Worm (Caenorhabditis elegans) whole organism, L4 larva: ENCODE results near the gene C06E4.1.

Source experiments
- F10B5.3 ChIP-seq: sonication (generic microtip); optimal IDR thresholded peaks from 2 replicates; lab custom pipeline; 2016; ENCODE audit warnings: mild to moderate bottlenecking, missing genetic modification characterization, missing compliant biosample characterization
- F37D6.2 ChIP-seq: sonication (generic microtip); optimal IDR thresholded peaks from 2 replicates; lab custom pipeline; 2016; ENCODE audit warnings: mild to moderate bottlenecking, missing genetic modification characterization, missing compliant biosample characterization
- T20F7.1 ChIP-seq: fragments of 200-800 bp; sonication (Bioruptor generic); optimal IDR thresholded peaks from 2 replicates; lab custom pipeline; 2018; ENCODE audit warnings: mild to moderate bottlenecking, missing genetic modification characterization, missing compliant biosample characterization
- Y105C5A.15 ChIP-seq: fragments of 200-800 bp; sonication (Bioruptor generic); IDR thresholded peaks from 2 replicates; pipeline ENCODE4 v1.3.6; 2022; ENCODE audit warnings: missing genetic modification characterization, missing compliant biosample characterization
- Y48G9A.11 ChIP-seq: fragments of 200-800 bp; sonication (Bioruptor generic); IDR thresholded peaks from 2 replicates; pipeline ENCODE4 v1.3.6; 2022; ENCODE audit warnings: missing genetic modification reagents, missing genetic modification characterization, missing compliant biosample characterization
- Y75B8A.6 ChIP-seq: fragments of 200-800 bp; sonication (Bioruptor generic); IDR thresholded peaks from 2 replicates; pipeline ENCODE4 v1.3.6; 2022; ENCODE audit warnings: missing genetic modification reagents, missing genetic modification characterization, missing compliant biosample characterization
- ZK337.2 ChIP-seq: fragments of 200-800 bp; sonication (Bioruptor generic); IDR thresholded peaks from 2 replicates; pipeline ENCODE4 v1.3.6; 2022; ENCODE audit warnings: missing genetic modification reagents, missing genetic modification characterization, missing compliant biosample characterization
- aha-1 ChIP-seq: fragments of 150-350 bp; peaks from one replicate; lab custom pipeline; 2014; ENCODE audit warnings: missing biosample characterization, missing genetic modification characterization
- aly-2 ChIP-seq: sonication (generic microtip); optimal IDR thresholded peaks from 2 replicates; lab custom pipeline; 2018; ENCODE audit warnings: missing biosample characterization, missing genetic modification characterization
- ama-1 ChIP-seq: fragments of 150-350 bp; optimal IDR thresholded peaks from 2 replicates; lab custom pipeline; 2014; ENCODE audit warnings: inconsistent platforms, mixed read lengths
- arid-1 ChIP-seq: fragments of 200-800 bp; sonication (Bioruptor generic); conservative IDR thresholded peaks from 2 replicates; pipeline ENCODE4 v1.3.6; 2022; ENCODE audit warnings: missing genetic modification reagents, missing genetic modification characterization, missing compliant biosample characterization
- ceh-20 ChIP-seq: fragments of 200-800 bp; sonication (Bioruptor generic); IDR thresholded peaks from 2 replicates; pipeline ENCODE4 v1.3.6; 2022; ENCODE audit warnings: missing genetic modification reagents, missing genetic modification characterization, missing compliant biosample characterization
- ceh-28 ChIP-seq: fragments of 150-350 bp; optimal IDR thresholded peaks from 2 replicates; lab custom pipeline; 2014; ENCODE audit warnings: missing biosample characterization, missing genetic modification reagents, missing genetic modification characterization
- ceh-62 ChIP-seq: sonication (generic microtip); optimal IDR thresholded peaks from 2 replicates; lab custom pipeline; 2017; ENCODE audit warnings: missing biosample characterization, missing genetic modification characterization
- ceh-82 ChIP-seq: sonication (generic microtip); optimal IDR thresholded peaks from 2 replicates; lab custom pipeline; 2017; ENCODE audit warnings: missing biosample characterization, missing genetic modification characterization
- daf-19 ChIP-seq: fragments of 200-800 bp; sonication (Bioruptor generic); conservative IDR thresholded peaks from 2 replicates; pipeline ENCODE4 v1.3.6; 2022; ENCODE audit warnings: missing genetic modification characterization, missing compliant biosample characterization
- daf-8 ChIP-seq: fragments of 200-800 bp; sonication (Bioruptor generic); IDR thresholded peaks from 2 replicates; pipeline ENCODE4 v1.3.6; 2022; ENCODE audit warnings: missing genetic modification characterization, missing compliant biosample characterization
- dmd-6 ChIP-seq: fragments of 200-800 bp; sonication (Bioruptor generic); IDR thresholded peaks from 2 replicates; pipeline ENCODE4 v1.3.6; 2022; ENCODE audit warnings: missing genetic modification reagents, missing genetic modification characterization, missing compliant biosample characterization
- dpl-1 ChIP-seq: fragments of 150-350 bp; optimal IDR thresholded peaks from 2 replicates; lab custom pipeline; 2014; ENCODE audit warnings: missing biosample characterization, missing genetic modification reagents, missing genetic modification characterization
- fkh-10 ChIP-seq: fragments of 150-350 bp; optimal IDR thresholded peaks from 2 replicates; lab custom pipeline; 2014; ENCODE audit warnings: missing biosample characterization, missing genetic modification reagents, missing genetic modification characterization
- fos-1 ChIP-seq: fragments of 150-350 bp; optimal IDR thresholded peaks from 2 replicates; lab custom pipeline; 2014; ENCODE audit warnings: missing biosample characterization, missing genetic modification characterization
- gei-8 ChIP-seq: fragments of 200-800 bp; sonication (Bioruptor generic); optimal IDR thresholded peaks from 2 replicates; lab custom pipeline; 2018; ENCODE audit warnings: mild to moderate bottlenecking, missing genetic modification characterization, missing compliant biosample characterization
- hif-1 ChIP-seq, 2 experiments: sonication (generic microtip); optimal IDR thresholded peaks; 2 replicates each; lab custom pipeline; 2016 to 2017; ENCODE audit warnings: missing compliant biosample characterization in 2 of 2, missing genetic modification characterization in 2 of 2, missing genetic modification reagents in 2 of 2, missing genotype in 2 of 2, mild to moderate bottlenecking in 1 of 2
- hlh-11 ChIP-seq: fragments of 200-800 bp; sonication (Bioruptor generic); optimal IDR thresholded peaks from 2 replicates; lab custom pipeline; 2018; ENCODE audit warnings: mild to moderate bottlenecking, missing genetic modification characterization, missing compliant biosample characterization
- lim-7 ChIP-seq: fragments of 200-800 bp; sonication (Bioruptor generic); IDR thresholded peaks from 2 replicates; pipeline ENCODE4 v1.3.6; 2022; ENCODE audit warnings: missing genetic modification characterization, missing compliant biosample characterization
- lin-1 ChIP-seq: fragments of 200-800 bp; sonication (Bioruptor generic); IDR thresholded peaks from 2 replicates; pipeline ENCODE4 v1.3.6; 2022; ENCODE audit warnings: missing genetic modification reagents, missing genetic modification characterization, missing compliant biosample characterization
- lin-13 ChIP-seq: fragments of 150-350 bp; optimal IDR thresholded peaks from 2 replicates; lab custom pipeline; 2014; ENCODE audit warnings: missing biosample characterization, missing genetic modification reagents, missing genetic modification characterization
- lin-15B ChIP-seq: fragments of 150-350 bp; sonication (generic microtip); optimal IDR thresholded peaks from 3 replicates; lab custom pipeline; 2014; ENCODE audit warnings: missing biosample characterization, missing genetic modification characterization
- lin-38 ChIP-seq: fragments of 200-800 bp; sonication (Bioruptor generic); IDR thresholded peaks from 2 replicates; pipeline ENCODE4 v1.3.6; 2022; ENCODE audit warnings: missing genetic modification reagents, missing genetic modification characterization, missing compliant biosample characterization
- lin-39 ChIP-seq: fragments of 150-350 bp; optimal IDR thresholded peaks from 2 replicates; lab custom pipeline; 2014; ENCODE audit warnings: missing biosample characterization, missing genetic modification reagents, missing genetic modification characterization
- lir-3 ChIP-seq: sonication (generic microtip); optimal IDR thresholded peaks from 2 replicates; lab custom pipeline; 2016; ENCODE audit warnings: mild to moderate bottlenecking, missing genetic modification characterization, missing compliant biosample characterization
- mdt-29 ChIP-seq: fragments of 200-800 bp; sonication (Bioruptor generic); IDR thresholded peaks from 2 replicates; pipeline ENCODE4 v1.3.6; 2022; ENCODE audit warnings: missing genetic modification reagents, missing genetic modification characterization, missing compliant biosample characterization
- mep-1 ChIP-seq: fragments of 150-350 bp; sonication (generic microtip); optimal IDR thresholded peaks from 3 replicates; lab custom pipeline; 2014; ENCODE audit warnings: missing biosample characterization, missing genetic modification characterization
- mes-2 ChIP-seq: sonication (generic microtip); optimal IDR thresholded peaks from 2 replicates; lab custom pipeline; 2016; ENCODE audit warnings: missing genotype, mild to moderate bottlenecking, missing genetic modification characterization, missing compliant biosample characterization; ENCODE audit not compliant: poor library complexity, severe bottlenecking
- mxl-2 ChIP-seq: fragments of 200-800 bp; sonication (Bioruptor generic); conservative IDR thresholded peaks from 2 replicates; pipeline ENCODE4 v1.3.6; 2022; ENCODE audit warnings: missing genetic modification reagents, missing genetic modification characterization, missing compliant biosample characterization
- nhr-10 ChIP-seq: fragments of 150-350 bp; optimal IDR thresholded peaks from 2 replicates; lab custom pipeline; 2014; ENCODE audit warnings: missing biosample characterization, missing genetic modification characterization
- nhr-25 ChIP-seq: sonication (generic microtip); optimal IDR thresholded peaks from 2 replicates; lab custom pipeline; 2017; ENCODE audit warnings: missing genetic modification characterization, mild to moderate bottlenecking, missing compliant biosample characterization, antibody characterized with exemption, moderate library complexity, borderline replicate concordance; ENCODE audit not compliant: insufficient read depth
- nhr-28 ChIP-seq: fragments of 150-350 bp; optimal IDR thresholded peaks from 2 replicates; lab custom pipeline; 2014; ENCODE audit warnings: missing biosample characterization, missing genetic modification characterization
- nhr-42 ChIP-seq: fragments of 200-800 bp; sonication (Bioruptor generic); IDR thresholded peaks from 2 replicates; pipeline ENCODE4 v1.3.6; 2022; ENCODE audit warnings: missing genetic modification characterization, missing compliant biosample characterization
- nhr-48 ChIP-seq: sonication (generic microtip); optimal IDR thresholded peaks from 2 replicates; lab custom pipeline; 2016; ENCODE audit warnings: mild to moderate bottlenecking, missing genetic modification characterization, missing compliant biosample characterization
- nhr-76 ChIP-seq: fragments of 150-350 bp; optimal IDR thresholded peaks from 2 replicates; lab custom pipeline; 2014; ENCODE audit warnings: missing biosample characterization, missing genetic modification characterization
- php-3 ChIP-seq: fragments of 200-800 bp; sonication (Bioruptor generic); IDR thresholded peaks from 2 replicates; pipeline ENCODE4 v1.3.6; 2022; ENCODE audit warnings: missing genetic modification reagents, missing genetic modification characterization, missing compliant biosample characterization
- rbr-2 ChIP-seq: sonication (generic microtip); optimal IDR thresholded peaks from 2 replicates; lab custom pipeline; 2016; ENCODE audit warnings: missing genotype, missing genetic modification characterization, missing compliant biosample characterization
- saeg-2 ChIP-seq: fragments of 200-800 bp; sonication (Bioruptor generic); IDR thresholded peaks from 2 replicates; pipeline ENCODE4 v1.3.6; 2022; ENCODE audit warnings: missing genetic modification reagents, missing genetic modification characterization, missing compliant biosample characterization
- spr-3 ChIP-seq: fragments of 200-800 bp; sonication (Bioruptor generic); optimal IDR thresholded peaks from 2 replicates; lab custom pipeline; 2018; ENCODE audit warnings: mild to moderate bottlenecking, missing genetic modification characterization, missing compliant biosample characterization
- tra-1 ChIP-seq: fragments of 200-800 bp; sonication (Bioruptor generic); IDR thresholded peaks from 2 replicates; pipeline ENCODE4 v1.3.6; 2022; ENCODE audit warnings: missing genetic modification reagents, missing genetic modification characterization, missing compliant biosample characterization
- unc-39 ChIP-seq: sonication (generic microtip); optimal IDR thresholded peaks from 2 replicates; lab custom pipeline; 2017; ENCODE audit warnings: missing biosample characterization, missing genetic modification characterization
- unc-62 ChIP-seq, 3 experiments: fragments of 150-350 bp in 1 of 3; sonication (generic microtip); optimal IDR thresholded peaks in 2 of 3; peaks in 1 of 3; 1 replicate in 1 of 3; 2 replicates in 2 of 3; lab custom pipeline; 2014 to 2017; ENCODE audit warnings: missing biosample characterization in 3 of 3, missing genetic modification characterization in 3 of 3, missing genetic modification reagents in 3 of 3, missing genotype in 1 of 3
- vab-7 ChIP-seq: fragments of 200-800 bp; sonication (Bioruptor generic); IDR thresholded peaks from 2 replicates; pipeline ENCODE4 v1.3.6; 2022; ENCODE audit warnings: missing genetic modification reagents, missing genetic modification characterization, missing compliant biosample characterization
- zip-11 ChIP-seq: fragments of 200-800 bp; sonication (Bioruptor generic); IDR thresholded peaks from 2 replicates; pipeline ENCODE4 v1.3.6; 2022; ENCODE audit warnings: missing genetic modification characterization, missing compliant biosample characterization
- zip-2 ChIP-seq: fragments of 150-350 bp; optimal IDR thresholded peaks from 2 replicates; lab custom pipeline; 2014; ENCODE audit warnings: missing biosample characterization, missing genetic modification characterization
- ztf-7 ChIP-seq: fragments of 150-350 bp; optimal IDR thresholded peaks from 2 replicates; lab custom pipeline; 2014; ENCODE audit warnings: missing biosample characterization, missing genetic modification characterization

C06E4.1 gene

ce11 chrIV:7319931-7320435 is 36.9 kb downstream of the C06E4.1 start (continued):
- TF ChIP-seq F37D6.2 (tag; lab: Kevin White, UChicago) (peak; percentile 52), Y48G9A.11 (GFP tag; lab: Robert Waterston, UW) (no peak), ceh-62 (tag; lab: Kevin White, UChicago) (no peak), aly-2 (no peak), lin-38 (GFP tag; lab: Robert Waterston, UW) (no peak), nhr-76 (tag; lab: Kevin White, UChicago) (no peak), ZK337.2 (GFP tag; lab: Robert Waterston, UW) (no peak), gei-8 (GFP tag; lab: Kevin White, UChicago) (peak; percentile 66), saeg-2 (0 out of 2 replicates have a peak, but pooled peaks have one; percentile 22), aha-1 (tag; lab: Kevin White, UChicago) (peak; percentile 99), unc-62 (GFP tag; optimal IDR thresholded peaks at IDR 0.05 in 1 of 2; lab: Kevin White, UChicago) (peak in 1 of 2 experiments; percentile 91), unc-62 (tag; optimal IDR thresholded peaks at IDR 0.05; lab: Kevin White, UChicago) (no peak), lin-39 (tag; lab: Kevin White, UChicago) (no peak), lin-13 (GFP tag; lab: Kevin White, UChicago) (peak; percentile 41), T20F7.1 (GFP tag; lab: Kevin White, UChicago) (peak; percentile 55), F10B5.3 (peak; percentile 16), Y75B8A.6 (GFP tag; lab: Robert Waterston, UW) (no peak), ama-1 (lab: Kevin White, UChicago) (no peak), mep-1 (tag; lab: Kevin White, UChicago) (peak; percentile 86), daf-8 (no peak), tra-1 (peak; percentile 57), hif-1 (tag; optimal IDR thresholded peaks at IDR 0.05; lab: Kevin White, UChicago) (peak in 1 of 2 experiments; percentile 74), dpl-1 (GFP tag; lab: Kevin White, UChicago) (peak; percentile 52), nhr-28 (tag; lab: Kevin White, UChicago) (peak; percentile 88), lim-7 (GFP tag; lab: Robert Waterston, UW) (no peak), unc-39 (no peak), daf-19 (GFP tag; lab: Robert Waterston, UW) (no peak), fkh-10 (GFP tag; lab: Kevin White, UChicago) (peak; percentile 81), zip-2 (tag; lab: Kevin White, UChicago) (no peak), lir-3 (no peak), dmd-6 (GFP tag; lab: Robert Waterston, UW) (peak; percentile 87), zip-11 (no peak), rbr-2 (tag; lab: Kevin White, UChicago) (peak; percentile 91), Y105C5A.15 (GFP tag; lab: Robert Waterston, UW) (no peak), nhr-48 (tag; lab: Kevin White, UChicago) (peak; percentile 87), nhr-42 (GFP tag; lab: Robert Waterston, UW) (no peak), spr-3 (no peak), nhr-25 (tag; lab: Kevin White, UChicago) (peak; percentile 9), arid-1 (GFP tag; lab: Robert Waterston, UW) (peak; percentile 48; the same call in 1 of the 2 replicates), ceh-20 (GFP tag; lab: Robert Waterston, UW) (peak; percentile 89), lin-1 (GFP tag; lab: Robert Waterston, UW) (peak; percentile 53; the same call in 1 of the 2 replicates), ceh-28 (no peak), mdt-29 (no peak), nhr-10 (tag; lab: Kevin White, UChicago) (no peak), php-3 (GFP tag; lab: Robert Waterston, UW) (no peak), ztf-7 (tag; lab: Kevin White, UChicago) (peak; percentile 12), vab-7 (GFP tag; lab: Robert Waterston, UW) (no peak), mxl-2 (GFP tag; lab: Robert Waterston, UW) (no peak), ceh-82 (tag; lab: Kevin White, UChicago) (no peak), mes-2 (tag; lab: Kevin White, UChicago) (peak; percentile 44), lin-15B (tag; lab: Kevin White, UChicago) (no peak), fos-1 (tag; lab: Kevin White, UChicago) (no peak), hlh-11 (tag; lab: Kevin White, UChicago) (peak; percentile 97)
